Worm (Caenorhabditis elegans): Measurements from ENCODE around the gene scpl-4.

DNA sequence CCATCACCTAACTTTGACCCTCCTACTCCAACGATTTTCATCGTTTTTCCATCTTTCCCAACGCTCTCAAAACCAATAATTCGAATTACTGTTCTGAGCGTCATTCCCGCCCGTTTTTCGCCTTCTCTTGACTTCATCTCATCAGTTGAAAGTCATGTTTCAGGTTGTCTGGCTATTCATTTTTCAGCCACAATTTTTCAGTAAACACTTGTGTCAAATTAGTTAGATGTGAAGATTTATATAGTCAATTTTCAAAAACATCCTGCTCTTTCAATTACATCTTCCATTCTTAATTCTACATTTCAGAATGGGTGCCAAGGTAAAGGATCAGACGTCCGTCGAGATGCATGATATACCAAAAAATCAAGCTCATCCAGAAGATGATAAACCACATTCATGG lies 26.3 kb upstream of the scpl-4 start, which contains the start of gene del-6:
- TF ChIP-seq nhr-10 (tag; optimal IDR thresholded peaks at IDR 0.05) (no peak), hlh-11 (tag; optimal IDR thresholded peaks at IDR 0.05) (no peak), R02D3.7 (tag; optimal IDR thresholded peaks at IDR 0.05) (no peak), fkh-10 (GFP tag; optimal IDR thresholded peaks at IDR 0.05) (no peak), ztf-11 (tag; optimal IDR thresholded peaks at IDR 0.05) (no peak), F49E8.2 (tag; optimal IDR thresholded peaks at IDR 0.05; ENCODE audit: borderline replicate concordance) (no peak), spr-3 (GFP tag; optimal IDR thresholded peaks at IDR 0.05) (no peak), ceh-82 (tag; optimal IDR thresholded peaks at IDR 0.05) (no peak), snpc-1.2 (GFP tag; IDR thresholded peaks at IDR 0.05) (no peak), snpc-4 (tag; optimal IDR thresholded peaks at IDR 0.05) (no peak), hlh-30 (tag; optimal IDR thresholded peaks at IDR 0.05; ENCODE audit: insufficient read depth) (no peak)
